Worm (Caenorhabditis elegans) whole organism, early embryonic: ENCODE results near the gene F42C5.4.

Experiments used
- B0310.2 ChIP-seq: sonication (generic microtip); optimal IDR thresholded peaks from 2 replicates; lab custom pipeline; 2016; ENCODE audit warnings: mild to moderate bottlenecking, missing genetic modification characterization, missing compliant biosample characterization
- F13C5.2 ChIP-seq: sonication (generic microtip); optimal IDR thresholded peaks from 2 replicates; lab custom pipeline; 2017; ENCODE audit warnings: mild to moderate bottlenecking, missing genetic modification characterization, inconsistent platforms, missing compliant biosample characterization
- aly-1 ChIP-seq: sonication (generic microtip); optimal IDR thresholded peaks from 2 replicates; lab custom pipeline; 2016; ENCODE audit warnings: missing genetic modification characterization, missing compliant biosample characterization
- ama-1 ChIP-seq: fragments of 150-350 bp; optimal IDR thresholded peaks from 2 replicates; lab custom pipeline; 2014
- ceh-13 ChIP-seq: fragments of 200-800 bp; sonication (Bioruptor generic); optimal IDR thresholded peaks from 2 replicates; lab custom pipeline; 2018; ENCODE audit warnings: mild to moderate bottlenecking, missing genetic modification characterization, missing compliant biosample characterization
- ceh-36 ChIP-seq: sonication (generic microtip); optimal IDR thresholded peaks from 2 replicates; lab custom pipeline; 2016; ENCODE audit warnings: missing genetic modification characterization, inconsistent platforms, missing compliant biosample characterization
- ets-7 ChIP-seq: sonication (generic microtip); optimal IDR thresholded peaks from 2 replicates; lab custom pipeline; 2016; ENCODE audit warnings: missing genotype, missing genetic modification characterization, missing compliant biosample characterization
- flt-1 ChIP-seq: fragments of 200-800 bp; sonication (Bioruptor generic); IDR thresholded peaks from 2 replicates; pipeline ENCODE4 v1.3.6; 2022; ENCODE audit warnings: missing genetic modification characterization, missing compliant biosample characterization
- hmbx-1 ChIP-seq: sonication (generic microtip); optimal IDR thresholded peaks from 2 replicates; lab custom pipeline; 2016; ENCODE audit warnings: mild to moderate bottlenecking, missing genetic modification characterization, missing compliant biosample characterization
- hmg-4 ChIP-seq: fragments of 200-800 bp; sonication (Bioruptor generic); optimal IDR thresholded peaks from 2 replicates; lab custom pipeline; 2018; ENCODE audit warnings: mild to moderate bottlenecking, missing genetic modification characterization, missing compliant biosample characterization
- hnd-1 ChIP-seq: sonication (generic microtip); optimal IDR thresholded peaks from 2 replicates; lab custom pipeline; 2016; ENCODE audit warnings: missing genetic modification characterization, missing compliant biosample characterization
- pes-1 ChIP-seq: fragments of 200-800 bp; sonication (Bioruptor generic); IDR thresholded peaks from 2 replicates; pipeline ENCODE4 v1.3.6; 2022; ENCODE audit warnings: missing genetic modification reagents, missing genetic modification characterization, missing compliant biosample characterization
- scrt-1 ChIP-seq: fragments of 200-800 bp; sonication (Bioruptor generic); IDR thresholded peaks from 2 replicates; pipeline ENCODE4 v1.3.6; 2022; ENCODE audit warnings: missing genetic modification characterization, missing compliant biosample characterization
- sea-1 ChIP-seq: fragments of 200-800 bp; sonication (Bioruptor generic); conservative IDR thresholded peaks from 2 replicates; pipeline ENCODE4 v1.3.6; 2022; ENCODE audit warnings: missing genetic modification characterization, missing compliant biosample characterization
- tbx-11 ChIP-seq: fragments of 200-800 bp; sonication (Bioruptor generic); IDR thresholded peaks from 2 replicates; pipeline ENCODE4 v1.3.6; 2022; ENCODE audit warnings: missing genetic modification characterization, missing compliant biosample characterization
- tbx-37 ChIP-seq: fragments of 200-800 bp; sonication (Bioruptor generic); conservative IDR thresholded peaks from 2 replicates; pipeline ENCODE4 v1.3.6; 2022; ENCODE audit warnings: missing genetic modification reagents, missing genetic modification characterization, missing compliant biosample characterization
- tra-4 ChIP-seq: sonication (generic microtip); optimal IDR thresholded peaks from 2 replicates; lab custom pipeline; 2017; ENCODE audit warnings: missing genetic modification characterization, missing compliant biosample characterization

F42C5.4 gene

DNA sequence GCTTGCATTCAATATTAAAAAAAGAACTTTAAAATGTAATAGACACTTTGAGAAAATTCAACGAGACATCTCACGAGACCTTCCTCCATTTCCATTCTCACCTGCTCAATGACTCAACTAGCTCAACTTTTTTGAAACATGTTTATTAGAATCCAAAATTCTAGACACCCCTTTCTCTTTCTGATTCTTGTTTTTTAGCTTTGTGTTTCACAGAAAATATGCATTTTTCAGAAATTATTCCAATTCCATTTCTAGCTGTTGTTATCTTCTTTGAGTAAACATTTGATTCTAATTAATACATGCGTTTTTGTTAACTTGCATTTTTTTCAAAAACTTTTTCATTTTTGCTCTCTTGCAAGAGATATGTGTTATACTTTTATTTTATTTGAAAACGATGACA is 9.6 kb upstream of the F42C5.4 start:
- no peak for TF ChIP-seq ets-7 (tag; lab: Kevin White, UChicago)
- TF ChIP-seq ceh-13 (GFP tag; lab: Kevin White, UChicago) = no peak
- TF ChIP-seq F13C5.2 (tag; lab: Kevin White, UChicago) = no peak
- TF ChIP-seq aly-1 (tag; lab: Kevin White, UChicago) = no peak
- TF ChIP-seq scrt-1 = no peak
- TF ChIP-seq hnd-1 (tag; lab: Kevin White, UChicago) = no peak

DNA sequence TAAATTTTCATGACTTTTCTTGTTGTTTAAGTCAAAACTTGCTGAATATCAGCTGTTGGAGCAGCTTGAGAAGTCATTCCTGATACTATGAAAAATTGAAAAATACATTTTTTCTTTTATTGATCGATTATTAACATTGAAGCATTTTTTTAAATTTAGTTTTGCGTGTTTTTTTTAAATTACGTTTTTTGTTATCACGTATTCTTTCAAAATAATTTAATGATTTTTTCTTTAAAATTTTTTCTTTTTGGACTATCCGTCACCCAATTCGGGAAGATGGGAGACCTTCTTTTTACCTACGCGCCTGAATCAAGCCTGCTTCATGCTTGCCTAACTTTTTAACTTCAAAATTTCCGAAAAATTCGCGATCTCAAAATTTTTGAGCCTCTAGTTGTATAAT is 2.2 kb upstream of the F42C5.4 start, which contains the start of gene F42C5.5:
Gene F42C5.5 (minus strand): TSS at position 101 of the 400 bp plus-strand sequence.
- TF ChIP-seq tbx-37 (GFP tag; lab: Robert Waterston, UW) (no peak), B0310.2 (tag; lab: Kevin White, UChicago) (no peak), hmbx-1 (no peak), ceh-13 (GFP tag; lab: Kevin White, UChicago) (no peak), ets-7 (tag; lab: Kevin White, UChicago) (no peak), tra-4 (tag; lab: Kevin White, UChicago) (no peak), sea-1 (GFP tag; lab: Robert Waterston, UW) (no peak), flt-1 (GFP tag; lab: Robert Waterston, UW) (no peak), pes-1 (GFP tag; lab: Robert Waterston, UW) (no peak), tbx-11 (GFP tag; lab: Robert Waterston, UW) (no peak), aly-1 (tag; lab: Kevin White, UChicago) (no peak), hmg-4 (GFP tag; lab: Kevin White, UChicago) (no peak), F13C5.2 (tag; lab: Kevin White, UChicago) (no peak), hnd-1 (tag; lab: Kevin White, UChicago) (no peak), ama-1 (lab: Kevin White, UChicago) (no peak)

DNA sequence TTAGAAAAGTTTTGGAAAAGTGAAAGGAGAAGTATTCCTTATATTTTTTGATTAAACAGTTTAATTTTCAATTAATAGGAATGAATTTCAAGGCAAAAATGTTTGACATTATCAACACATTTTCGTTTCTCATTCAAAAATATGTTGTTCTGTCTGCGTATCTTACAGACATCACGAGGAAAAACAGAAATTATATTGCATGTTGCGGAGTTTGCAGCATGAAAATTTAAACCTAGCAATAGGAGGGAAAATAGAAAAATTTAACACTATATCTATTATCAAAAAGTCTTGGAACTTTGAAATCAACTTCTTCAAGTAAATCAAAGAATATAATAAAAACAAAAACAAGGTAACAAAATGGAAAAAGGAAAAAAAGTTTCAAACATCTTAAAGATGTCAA is 861 bp downstream of the F42C5.4 start:
- TF ChIP-seq hmg-4 (GFP tag; lab: Kevin White, UChicago) (no peak), sea-1 (GFP tag; lab: Robert Waterston, UW) (no peak), B0310.2 (tag; lab: Kevin White, UChicago) (no peak), F13C5.2 (tag; lab: Kevin White, UChicago) (no peak), tbx-11 (GFP tag; lab: Robert Waterston, UW) (no peak)

DNA sequence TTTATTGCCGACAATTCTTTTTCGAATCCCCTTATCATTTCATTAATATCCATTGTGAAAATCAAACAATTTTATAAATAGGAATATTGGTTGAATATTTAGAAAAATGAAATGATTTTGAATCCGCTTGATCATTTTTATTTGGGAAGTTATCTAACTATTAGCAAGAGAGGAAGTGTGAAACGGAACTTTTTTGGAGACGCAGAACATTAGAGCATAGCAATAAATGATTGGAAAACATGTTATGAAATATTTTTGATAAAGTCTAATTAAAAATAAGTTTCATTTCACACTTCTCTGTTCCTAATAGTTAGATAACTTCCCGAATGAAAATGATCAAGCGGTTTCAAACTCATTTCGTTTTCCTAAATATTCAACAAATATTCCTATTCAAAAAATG is 4.5 kb downstream of the F42C5.4 start, which contains the start of gene F42C5.3:
Gene F42C5.3 (minus strand): TSS at position 101 of the 400 bp plus-strand sequence.
- TF ChIP-seq ceh-36 (tag; lab: Kevin White, UChicago) = no peak
- TF ChIP-seq hmg-4 (GFP tag; lab: Kevin White, UChicago) = no peak
- TF ChIP-seq flt-1 (GFP tag; lab: Robert Waterston, UW) = no peak
- TF ChIP-seq tbx-11 (GFP tag; lab: Robert Waterston, UW) = no peak
- no peak for TF ChIP-seq F13C5.2 (tag; lab: Kevin White, UChicago)
- TF ChIP-seq ama-1 (lab: Kevin White, UChicago) = no peak
- no peak for TF ChIP-seq B0310.2 (tag; lab: Kevin White, UChicago)
- TF ChIP-seq tra-4 (tag; lab: Kevin White, UChicago) = no peak
- no peak for TF ChIP-seq hmbx-1
- TF ChIP-seq aly-1 (tag; lab: Kevin White, UChicago) = no peak
- TF ChIP-seq tbx-37 (GFP tag; lab: Robert Waterston, UW) = no peak
- TF ChIP-seq pes-1 (GFP tag; lab: Robert Waterston, UW) = no peak
- TF ChIP-seq ceh-13 (GFP tag; lab: Kevin White, UChicago) = no peak

DNA sequence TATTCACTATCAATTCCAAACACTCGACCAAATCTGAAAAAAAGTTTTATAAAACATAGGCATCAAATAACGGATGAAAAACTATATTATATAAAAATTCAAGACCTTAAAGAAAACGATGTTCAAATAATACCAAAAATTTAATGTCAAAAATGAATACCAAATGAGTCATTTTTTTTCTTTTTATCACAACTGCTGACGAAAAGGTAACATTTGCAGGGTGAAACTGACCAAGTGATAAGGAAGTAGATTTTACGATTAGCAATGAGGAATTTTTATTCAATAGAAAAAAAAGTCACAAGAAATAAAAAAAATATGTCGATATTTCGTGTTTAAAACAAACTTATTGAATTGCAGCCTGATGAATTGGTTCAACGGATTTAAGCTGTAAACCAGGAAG is 6.1 kb downstream of the F42C5.4 start, which contains the start of gene C06E4.8:
Gene C06E4.8 (minus strand): TSS at position 37 of the 400 bp plus-strand sequence.
- TF ChIP-seq flt-1 (GFP tag; lab: Robert Waterston, UW) = no peak
- no peak for TF ChIP-seq scrt-1

DNA sequence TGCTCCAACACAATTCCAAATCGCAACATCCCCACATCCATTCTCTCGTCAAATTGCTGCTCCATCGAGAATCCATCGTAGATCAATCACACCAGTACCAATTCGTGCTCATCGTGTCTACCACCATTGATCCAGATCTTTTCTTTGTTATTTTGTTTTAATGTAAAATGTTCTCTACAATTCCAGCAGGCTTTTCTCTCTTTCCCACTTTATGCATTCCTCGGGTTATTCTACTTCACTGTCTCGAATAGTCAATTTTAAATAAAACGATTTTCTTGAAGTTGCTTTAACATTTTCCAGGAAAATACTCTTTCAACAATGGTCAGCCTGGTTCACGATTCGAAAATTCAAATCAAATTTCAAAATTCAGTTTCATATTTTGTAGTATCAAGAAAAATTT is 9.0 kb downstream of the F42C5.4 start, which contains the start of gene C06E4.1:
Gene C06E4.1 (plus strand): TSS at position 301 of the 400 bp plus-strand sequence.
- TF ChIP-seq scrt-1 (no peak), ama-1 (lab: Kevin White, UChicago) (no peak), pes-1 (GFP tag; lab: Robert Waterston, UW) (no peak), tbx-11 (GFP tag; lab: Robert Waterston, UW) (no peak), ceh-13 (GFP tag; lab: Kevin White, UChicago) (no peak), tbx-37 (GFP tag; lab: Robert Waterston, UW) (no peak), B0310.2 (tag; lab: Kevin White, UChicago) (no peak), ceh-36 (tag; lab: Kevin White, UChicago) (no peak), tra-4 (tag; lab: Kevin White, UChicago) (no peak), F13C5.2 (tag; lab: Kevin White, UChicago) (no peak), hnd-1 (tag; lab: Kevin White, UChicago) (no peak), aly-1 (tag; lab: Kevin White, UChicago) (no peak), flt-1 (GFP tag; lab: Robert Waterston, UW) (no peak), sea-1 (GFP tag; lab: Robert Waterston, UW) (no peak), hmbx-1 (no peak), hmg-4 (GFP tag; lab: Kevin White, UChicago) (no peak)

DNA sequence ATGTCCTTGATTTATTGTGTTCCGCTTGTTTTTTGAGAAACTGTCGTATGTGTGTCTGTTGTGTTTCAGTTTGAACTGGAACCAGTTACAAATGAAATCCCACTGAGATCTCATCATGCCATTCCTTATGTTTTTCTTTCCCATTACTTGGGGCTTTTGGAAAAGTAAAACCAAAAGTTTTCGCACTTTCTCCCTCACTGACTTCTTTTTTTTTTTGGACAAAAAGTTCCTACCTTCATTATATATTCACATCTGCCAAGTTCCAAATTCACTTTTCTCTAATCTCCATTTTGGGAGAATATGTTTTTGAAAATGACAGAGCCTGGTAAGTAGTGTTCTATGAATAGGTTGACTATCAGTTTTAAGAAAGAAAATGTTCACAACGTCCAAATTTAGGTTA is 15.3 kb downstream of the F42C5.4 start, which contains the start of gene C06E4.2:
Gene C06E4.2 (plus strand): TSS at position 301 of the 400 bp plus-strand sequence.
- no peak for TF ChIP-seq hmg-4 (GFP tag; lab: Kevin White, UChicago)
- TF ChIP-seq ama-1 (lab: Kevin White, UChicago) = no peak
- TF ChIP-seq aly-1 (tag; lab: Kevin White, UChicago) = no peak
- TF ChIP-seq B0310.2 (tag; lab: Kevin White, UChicago) = no peak
- TF ChIP-seq hnd-1 (tag; lab: Kevin White, UChicago) = no peak
- no peak for TF ChIP-seq scrt-1
- no peak for TF ChIP-seq tbx-11 (GFP tag; lab: Robert Waterston, UW)
- no peak for TF ChIP-seq F13C5.2 (tag; lab: Kevin White, UChicago)
- TF ChIP-seq tbx-37 (GFP tag; lab: Robert Waterston, UW) = no peak
- no peak for TF ChIP-seq ceh-36 (tag; lab: Kevin White, UChicago)
- TF ChIP-seq flt-1 (GFP tag; lab: Robert Waterston, UW) = no peak
- no peak for TF ChIP-seq ceh-13 (GFP tag; lab: Kevin White, UChicago)
- TF ChIP-seq tra-4 (tag; lab: Kevin White, UChicago) = no peak
- no peak for TF ChIP-seq ets-7 (tag; lab: Kevin White, UChicago)
- no peak for TF ChIP-seq sea-1 (GFP tag; lab: Robert Waterston, UW)
